Worm (Caenorhabditis elegans): ENCODE measurements around the gene frg-1.
A peak's percentile ranks its signal among the peaks of the same experiment; 100 is the strongest.

DNA sequence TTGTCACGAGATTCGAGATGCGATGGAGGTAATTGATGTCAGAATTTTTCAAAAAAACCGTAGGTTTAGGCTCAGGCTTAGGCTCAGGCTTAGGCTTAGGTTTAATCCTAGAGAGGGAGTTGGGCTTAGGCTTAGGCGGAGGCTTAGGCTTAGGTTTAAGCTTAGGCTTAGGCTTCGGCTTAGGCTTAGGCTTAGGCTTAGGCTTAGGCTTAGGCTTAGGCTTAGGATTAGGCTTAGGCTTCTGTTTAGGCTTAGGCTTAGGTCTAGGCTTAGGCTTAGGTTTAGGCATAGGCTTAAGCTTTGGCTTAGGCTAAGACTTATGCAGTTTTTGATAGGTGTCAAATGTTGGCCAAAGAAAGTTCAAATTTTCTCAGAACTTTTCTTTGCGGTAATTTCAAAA, 25.4 kb downstream of the frg-1 start:
- TF ChIP-seq unc-130 (GFP tag; optimal IDR thresholded peaks at IDR 0.05) (no peak), mep-1 (tag; optimal IDR thresholded peaks at IDR 0.05) (no peak), unc-62 (GFP tag; optimal IDR thresholded peaks at IDR 0.05 in 1 of 2) (peak in 1 of 2 experiments; percentile 9), unc-62 (tag; optimal IDR thresholded peaks at IDR 0.05) (no peak), pha-4 (GFP tag; IDR thresholded peaks at IDR 0.05) (no peak), pha-4 (tag; optimal IDR thresholded peaks at IDR 0.05) (no peak), lin-15B (tag; optimal IDR thresholded peaks at IDR 0.05) (no peak), daf-12 (tag; optimal IDR thresholded peaks at IDR 0.05) (no peak), duxl-1 (tag; optimal IDR thresholded peaks at IDR 0.05; ENCODE audit: poor library complexity) (no peak), Y75B8A.6 (GFP tag; IDR thresholded peaks at IDR 0.05) (no peak), nhr-11 (tag; optimal IDR thresholded peaks at IDR 0.05) (no peak), nhr-237 (tag; optimal IDR thresholded peaks at IDR 0.05) (no peak), jun-1 (tag; optimal IDR thresholded peaks at IDR 0.05) (no peak), lin-13 (GFP tag; optimal IDR thresholded peaks at IDR 0.05) (no peak)
